Fruit fly (Drosophila melanogaster): ENCODE data around the gene chb.

chb gene

DNA sequence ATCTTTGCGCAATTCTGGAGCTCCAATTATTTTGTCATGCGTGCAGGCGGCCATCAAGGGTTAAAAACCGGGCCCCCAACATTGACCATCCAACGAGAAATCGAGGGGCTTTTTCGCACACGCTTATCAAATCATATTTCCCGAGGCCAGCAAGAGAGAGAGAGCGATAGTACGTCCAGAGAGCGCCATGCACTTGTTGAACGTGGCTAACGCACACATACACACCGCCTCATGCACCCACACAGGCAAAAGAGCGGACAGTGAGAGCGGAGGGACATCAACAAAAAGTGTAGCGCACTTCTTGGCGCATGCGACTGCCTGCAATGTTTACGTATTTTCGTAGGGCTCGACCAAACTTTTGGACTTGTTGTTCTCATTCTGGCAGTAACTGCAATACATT lies 13.8 kb downstream of the chb start:
- no peak for TF ChIP-seq CG17801 (GFP tag; optimal IDR thresholded peaks at IDR 0.05; ENCODE audit: partially characterized antibody)

DNA sequence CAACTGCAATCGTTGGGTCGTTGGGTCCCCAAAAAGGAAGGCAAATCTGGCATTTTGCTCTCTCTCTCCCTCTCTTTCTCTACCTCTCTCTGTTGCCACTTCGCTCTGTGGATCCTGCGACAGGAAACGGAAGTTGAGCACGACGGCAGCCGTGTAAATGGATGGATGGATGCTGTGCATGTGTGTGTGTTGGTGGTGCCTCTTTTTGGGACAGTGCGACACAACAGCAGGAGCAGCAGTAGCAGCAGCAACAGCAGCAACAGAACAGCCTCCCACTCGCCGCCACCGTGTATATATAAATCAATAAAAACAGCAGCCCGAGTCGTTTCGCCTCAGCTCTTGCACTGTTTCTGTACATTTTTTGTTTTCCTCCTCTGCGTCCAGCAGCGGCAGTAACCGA lies 19.4 kb downstream of the chb start:
- no peak for TF ChIP-seq CG17801 (GFP tag; optimal IDR thresholded peaks at IDR 0.05; ENCODE audit: partially characterized antibody)

DNA sequence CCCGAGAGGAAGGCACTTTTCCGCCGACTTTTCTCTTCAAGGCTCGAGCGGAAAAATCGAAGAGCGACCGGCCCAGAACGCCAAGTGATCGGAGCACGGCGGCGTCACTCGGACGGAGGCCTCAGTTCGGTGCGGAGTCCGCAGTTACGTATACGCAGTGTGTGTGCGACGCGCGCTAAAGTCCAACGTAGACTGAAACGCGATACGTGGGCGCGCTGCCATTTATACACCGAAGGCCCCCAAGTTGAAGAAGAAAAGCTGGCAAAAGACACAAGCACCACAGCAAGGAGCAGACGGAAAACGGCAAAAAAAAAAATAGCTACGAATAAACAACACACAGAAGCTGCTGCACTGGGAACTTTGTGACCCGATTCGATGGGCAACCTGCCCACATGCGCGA lies 20.5 kb downstream of the chb start, which contains the start of gene CG42337:
Gene CG42337 (minus strand): TSS at position 194 of the 400 bp plus-strand sequence.
- no peak for TF ChIP-seq CG17801 (GFP tag; optimal IDR thresholded peaks at IDR 0.05; ENCODE audit: partially characterized antibody)

dm6 chr3L:21194392-21194925 lies 21.8 kb downstream of the chb start:
- TF ChIP-seq CG17801 (GFP tag; optimal IDR thresholded peaks at IDR 0.05; ENCODE audit: partially characterized antibody), result no peak

dm6 chr3L:21196563-21196962 lies 23.9 kb downstream of the chb start, which contains the start of the genes Targ3 and park:
Gene Targ3 (plus strand): TSS chr3L:21196831.
Gene park (minus strand): TSS chr3L:21196853.
- peak; percentile 16 for TF ChIP-seq CG17801 (GFP tag; optimal IDR thresholded peaks at IDR 0.05; ENCODE audit: partially characterized antibody)

DNA sequence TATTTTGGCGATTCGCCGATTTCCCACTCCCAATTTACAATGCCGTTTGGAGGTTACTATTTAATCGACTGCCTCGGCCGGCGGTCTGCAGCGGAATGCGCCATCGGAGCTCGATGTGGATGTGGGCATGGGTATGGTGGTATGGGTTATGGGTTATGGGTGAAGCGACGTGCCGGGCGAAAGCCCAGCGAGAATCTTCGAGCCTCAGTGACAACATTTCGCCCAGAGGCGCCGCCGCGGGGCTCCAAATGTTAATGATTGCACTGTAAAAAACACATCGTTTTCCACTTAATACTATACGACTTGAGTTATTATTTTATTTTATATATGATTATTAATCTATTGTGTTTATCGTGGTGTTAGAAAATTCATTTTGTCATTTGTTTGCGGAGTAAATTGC lies 27.9 kb downstream of the chb start:
- TF ChIP-seq CG17801 (GFP tag; optimal IDR thresholded peaks at IDR 0.05; ENCODE audit: partially characterized antibody), result peak; percentile 29

- no peak for TF ChIP-seq CG17801 (GFP tag; optimal IDR thresholded peaks at IDR 0.05; ENCODE audit: partially characterized antibody)
Measured at dm6 chr3L:21201246-21201896, 28.7 kb downstream of the chb start.

DNA sequence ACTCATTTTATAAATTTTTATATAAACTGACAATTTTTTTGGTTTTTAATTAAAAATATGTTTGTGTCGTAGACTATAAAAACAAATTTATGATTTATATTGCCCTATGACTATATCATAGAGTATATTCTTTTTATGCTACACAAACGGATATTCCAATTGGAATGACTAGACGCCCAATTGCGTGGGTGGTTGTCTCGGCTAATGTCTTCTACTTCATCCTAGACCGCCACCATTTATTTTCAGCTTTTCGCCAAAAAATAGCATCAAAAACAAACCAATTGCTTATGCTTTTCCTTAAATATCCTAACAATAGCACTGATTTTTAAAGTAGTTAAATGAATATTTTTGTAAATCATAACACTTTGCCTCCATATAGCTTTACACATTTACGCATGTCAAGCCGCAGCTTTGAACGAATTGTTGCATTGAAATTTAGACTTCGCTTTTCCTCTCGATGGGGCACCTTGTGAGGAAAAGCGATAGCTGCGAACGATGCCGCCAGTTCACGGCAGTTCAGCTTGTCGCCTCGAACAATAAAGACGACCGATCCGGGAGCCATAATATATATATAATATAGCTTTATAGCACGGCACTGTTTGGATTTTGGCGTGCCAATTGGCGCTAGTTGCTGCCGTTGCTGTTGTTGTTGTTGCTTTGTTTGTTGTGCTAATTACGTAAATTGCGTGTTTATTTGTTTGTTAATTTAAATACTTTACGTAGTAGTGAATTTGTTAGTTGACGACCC lies 29.6 kb downstream of the chb start:
- no peak for TF ChIP-seq CG17801 (GFP tag; optimal IDR thresholded peaks at IDR 0.05; ENCODE audit: partially characterized antibody)

- peak; percentile 75 for TF ChIP-seq CG17801 (GFP tag; optimal IDR thresholded peaks at IDR 0.05; ENCODE audit: partially characterized antibody)
Measured at dm6 chr3L:21202777-21203282, 30.2 kb downstream of the chb start, which contains the start of the genes Targ1, CG10512 and Targ2. Gene Targ1 (minus strand): TSS chr3L:21202882. Gene CG10512 (plus strand): TSS chr3L:21202920. Gene Targ2 (minus strand): TSS chr3L:21203232.

DNA sequence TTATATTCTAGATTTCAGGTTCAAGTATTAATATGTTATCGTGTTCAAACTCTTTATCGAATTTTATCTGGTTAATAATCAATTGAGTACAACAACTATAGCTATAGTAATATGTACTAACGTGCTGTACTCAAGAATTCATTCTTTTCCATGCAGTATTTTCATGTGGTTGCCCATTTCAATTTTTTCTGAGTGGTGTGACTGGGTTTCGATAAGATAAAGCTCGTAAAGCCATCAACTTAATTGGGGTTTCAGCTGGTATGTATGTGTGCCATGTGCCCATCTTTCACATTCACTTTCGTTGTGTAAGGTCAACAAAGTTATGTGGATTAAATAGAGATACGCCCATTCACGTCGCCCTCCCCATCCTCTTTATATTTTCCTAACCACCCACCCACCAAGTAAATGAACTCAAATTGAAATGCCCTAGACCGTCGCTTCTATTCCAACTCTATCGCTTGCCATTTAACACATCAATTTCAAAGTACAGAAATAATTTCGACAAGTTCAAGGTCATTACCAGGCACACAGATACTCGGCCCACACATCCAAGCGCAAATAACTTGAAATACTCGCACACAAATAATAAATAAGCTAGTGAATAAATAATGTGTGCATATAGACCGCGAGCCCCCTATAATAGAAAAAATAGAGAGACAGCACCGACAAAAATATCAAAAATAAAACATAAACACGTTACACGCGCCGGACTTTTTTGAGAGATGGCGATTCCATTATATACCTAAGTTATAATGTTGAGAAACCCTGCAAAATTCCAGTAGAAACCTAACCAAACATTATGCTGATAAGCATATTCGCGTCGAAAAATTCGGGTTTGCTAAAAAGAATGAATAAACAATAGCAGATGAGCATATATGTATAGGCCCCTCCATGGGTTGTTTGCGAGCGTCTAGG lies 32.2 kb downstream of the chb start:
- no peak for TF ChIP-seq CG17801 (GFP tag; optimal IDR thresholded peaks at IDR 0.05; ENCODE audit: partially characterized antibody)

- no peak for TF ChIP-seq CG17801 (GFP tag; optimal IDR thresholded peaks at IDR 0.05; ENCODE audit: partially characterized antibody)
Measured at dm6 chr3L:21205496-21205824, 32.8 kb downstream of the chb start.

DNA sequence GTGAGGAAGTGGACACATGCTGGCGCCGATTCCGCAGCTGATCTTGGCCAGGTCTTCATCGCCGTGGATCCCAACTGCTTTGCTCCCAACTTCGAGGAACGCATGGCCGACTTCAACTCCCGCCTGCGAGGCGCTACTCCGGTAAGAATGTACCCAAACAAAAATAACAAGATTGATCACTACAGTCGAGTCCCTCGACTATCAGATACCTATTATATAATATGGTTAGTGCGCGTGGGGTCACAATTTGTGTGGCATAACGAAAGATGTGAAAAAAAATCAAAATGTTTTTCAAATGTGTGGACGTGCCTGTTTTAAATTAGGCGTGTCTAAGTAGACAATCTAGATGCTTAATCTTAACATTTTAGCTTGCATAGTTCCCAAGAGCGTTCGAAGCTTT lies 33.8 kb downstream of the chb start:
- no peak for TF ChIP-seq CG17801 (GFP tag; optimal IDR thresholded peaks at IDR 0.05; ENCODE audit: partially characterized antibody)

dm6 chr3L:21209921-21210532 lies 37.4 kb downstream of the chb start, which contains the start of the genes CG10510 and CG10508:
Gene CG10510 (minus strand): TSS chr3L:21210084.
Gene CG10508 (plus strand): TSS chr3L:21210215.
- no peak for TF ChIP-seq CG17801 (GFP tag; optimal IDR thresholded peaks at IDR 0.05; ENCODE audit: partially characterized antibody)

DNA sequence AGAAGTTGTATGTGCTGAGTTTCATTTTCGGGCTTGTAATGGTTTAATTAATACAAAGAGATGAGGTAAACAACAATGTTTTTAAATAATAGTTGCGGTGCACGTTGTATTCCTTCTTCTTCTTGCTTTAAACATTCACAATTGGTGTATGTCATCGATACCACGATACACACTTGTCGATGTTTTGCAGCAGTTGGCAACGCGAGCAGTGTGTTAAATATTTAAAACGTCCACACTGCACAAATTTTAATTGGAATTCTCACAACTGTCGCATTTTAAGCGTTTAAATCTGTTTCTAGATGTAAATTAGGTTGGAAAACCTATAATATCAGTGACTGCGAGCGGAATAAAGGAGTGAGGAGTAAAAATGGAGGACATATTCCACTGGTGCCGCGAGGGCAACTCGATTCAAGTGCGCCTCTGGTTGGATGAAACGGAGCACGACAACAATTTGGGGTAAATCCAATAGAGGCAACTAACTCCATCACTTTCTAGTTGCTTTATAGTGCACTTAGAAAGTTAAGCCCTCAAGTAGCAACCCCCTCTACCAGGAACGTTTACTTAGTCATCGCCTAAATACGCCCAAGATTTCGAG lies 44.1 kb downstream of the chb start, which contains the start of the genes Trmt112 and Ilk:
Gene Trmt112 (minus strand): TSS at position 143 of the 595 bp plus-strand sequence.
Gene Ilk (plus strand): TSS at position 205 of the 595 bp plus-strand sequence.
- no peak for TF ChIP-seq CG17801 (GFP tag; optimal IDR thresholded peaks at IDR 0.05; ENCODE audit: partially characterized antibody)
